Worm (Caenorhabditis elegans) whole organism, L4 larva: ENCODE data around the gene mksr-1.
"Not testable (repeated sequence)": the region's sequence is repeated elsewhere in the genome, so short reads cannot be mapped to it uniquely, and the experiment has no call there.

Experiments
- F37D6.2 ChIP-seq: sonication (generic microtip); optimal IDR thresholded peaks from 2 replicates; lab custom pipeline; 2016; ENCODE audit warnings: mild to moderate bottlenecking, missing genetic modification characterization, missing compliant biosample characterization
- lsy-2 ChIP-seq, 2 experiments: fragments of 150-350 bp in 1 of 2; sonication (generic microtip) in 1 of 2; optimal IDR thresholded peaks; 2 replicates each; lab custom pipeline; 2014 to 2017; ENCODE audit warnings: missing biosample characterization in 2 of 2, missing genetic modification characterization in 2 of 2
- nhr-77 ChIP-seq: fragments of 150-350 bp; optimal IDR thresholded peaks from 2 replicates; lab custom pipeline; 2014; ENCODE audit warnings: missing biosample characterization, missing genetic modification characterization
- skn-1 ChIP-seq: fragments of 150-350 bp; optimal IDR thresholded peaks from 2 replicates; lab custom pipeline; 2014; ENCODE audit warnings: missing biosample characterization, missing genetic modification characterization

ce11 chrX:1070585-1070984, 1.7 kb upstream of the mksr-1 start:
- not testable (repeated sequence) for TF ChIP-seq skn-1 (tag; lab: Kevin White, UChicago); lsy-2 (tag; optimal IDR thresholded peaks at IDR 0.05; lab: Kevin White, UChicago); F37D6.2 (tag; lab: Kevin White, UChicago); nhr-77 (tag; lab: Kevin White, UChicago)
